Fruit fly (Drosophila melanogaster) whole organism, embryonic: Measurements from ENCODE around the gene CG8960.
A peak's percentile ranks its signal among the peaks of the same experiment; 100 is the strongest.

ENCODE experiments used
- CG10147 ChIP-seq: fragments of 200-800 bp; sonication (Bioruptor generic); optimal IDR thresholded peaks from 2 replicates; lab custom pipeline; 2019; ENCODE audit warnings: missing biosample characterization, mild to moderate bottlenecking, missing genetic modification characterization, moderate library complexity
- CG12299 ChIP-seq: fragments of 200-800 bp; sonication (Bioruptor generic); optimal IDR thresholded peaks from 2 replicates; lab custom pipeline; 2018; ENCODE audit warnings: missing biosample characterization, mild to moderate bottlenecking, missing genetic modification characterization
- CG14441 ChIP-seq: fragments of 200-800 bp; sonication (Bioruptor generic); IDR thresholded peaks from 2 replicates; pipeline ENCODE4 v1.3.6; 2022; ENCODE audit warnings: missing biosample characterization, missing genetic modification characterization
- CG15011 ChIP-seq: fragments of 200-800 bp; sonication (Bioruptor generic); optimal IDR thresholded peaks from 3 replicates; lab custom pipeline; 2018; ENCODE audit warnings: missing biosample characterization, mild to moderate bottlenecking, missing genetic modification characterization
- CG17328 ChIP-seq: fragments of 200-800 bp; sonication (Bioruptor generic); IDR thresholded peaks from 2 replicates; pipeline ENCODE4 v1.3.6; 2022; ENCODE audit warnings: missing biosample characterization, missing genetic modification characterization
- CG18476 ChIP-seq: fragments of 200-800 bp; sonication (Bioruptor generic); optimal IDR thresholded peaks from 2 replicates; lab custom pipeline; 2016; ENCODE audit warnings: missing biosample characterization, mild to moderate bottlenecking, missing genetic modification characterization
- CG30403 ChIP-seq: fragments of 200-800 bp; sonication (Bioruptor generic); optimal IDR thresholded peaks from 3 replicates; lab custom pipeline; 2016; ENCODE audit warnings: missing biosample characterization, missing genetic modification characterization
- CG31388 ChIP-seq: fragments of 200-800 bp; sonication (Bioruptor generic); optimal IDR thresholded peaks from 2 replicates; lab custom pipeline; 2016; ENCODE audit warnings: missing biosample characterization, missing genetic modification characterization
- CG33557 ChIP-seq: fragments of 200-800 bp; sonication (Bioruptor generic); optimal IDR thresholded peaks from 2 replicates; lab custom pipeline; 2019; ENCODE audit warnings: missing biosample characterization, mild to moderate bottlenecking, missing genetic modification characterization, moderate library complexity
- CG3726 ChIP-seq: fragments of 200-800 bp; sonication (Bioruptor generic); IDR thresholded peaks from 3 replicates; pipeline ENCODE4, ENCODE4 v1.3.6; 2022; ENCODE audit warnings: missing biosample characterization, missing genetic modification characterization
- CG5180 ChIP-seq: fragments of 200-800 bp; sonication (Bioruptor generic); optimal IDR thresholded peaks from 3 replicates; lab custom pipeline; 2017; ENCODE audit warnings: missing biosample characterization, missing genetic modification characterization, mild to moderate bottlenecking, moderate library complexity, missing genetic modification reagents
- CG6791 ChIP-seq: fragments of 200-800 bp; sonication (Bioruptor generic); IDR thresholded peaks from 3 replicates; pipeline ENCODE4 v1.3.6; 2022; ENCODE audit warnings: missing biosample characterization, missing genetic modification characterization; ENCODE audit not compliant: partially characterized antibody
- CG7271 ChIP-seq: fragments of 200-800 bp; sonication (Bioruptor generic); optimal IDR thresholded peaks from 2 replicates; lab custom pipeline; 2018; ENCODE audit warnings: missing biosample characterization, mild to moderate bottlenecking, missing genetic modification characterization, moderate library complexity
- CG7745 ChIP-seq: fragments of 200-800 bp; sonication (Bioruptor generic); optimal IDR thresholded peaks from 2 replicates; lab custom pipeline; 2018; ENCODE audit warnings: missing biosample characterization, mild to moderate bottlenecking, missing genetic modification characterization, moderate library complexity
- CG7786 ChIP-seq: fragments of 200-800 bp; sonication (Bioruptor generic); optimal IDR thresholded peaks from 2 replicates; lab custom pipeline; 2016; ENCODE audit warnings: missing biosample characterization, missing genetic modification characterization
- CG7839 ChIP-seq: fragments of 200-800 bp; sonication (Bioruptor generic); optimal IDR thresholded peaks from 3 replicates; lab custom pipeline; 2018; ENCODE audit warnings: missing biosample characterization, mild to moderate bottlenecking, missing genetic modification characterization, moderate library complexity
- CG9215 ChIP-seq: fragments of 200-800 bp; sonication (Bioruptor generic); IDR thresholded peaks from 2 replicates; pipeline ENCODE4 v1.3.6; 2022; ENCODE audit warnings: missing biosample characterization, missing genetic modification characterization
- CG9437 ChIP-seq: fragments of 200-800 bp; sonication (Bioruptor generic); optimal IDR thresholded peaks from 2 replicates; lab custom pipeline; 2018; ENCODE audit warnings: missing biosample characterization, mild to moderate bottlenecking, missing genetic modification characterization
- CrebB ChIP-seq: fragments of 200-800 bp; sonication (Bioruptor generic); optimal IDR thresholded peaks from 3 replicates; lab custom pipeline; 2018; ENCODE audit warnings: missing biosample characterization, mild to moderate bottlenecking, missing genetic modification characterization
- Ets65A ChIP-seq: fragments of 200-800 bp; sonication (Bioruptor generic); peaks from one replicate; lab custom pipeline; 2016; ENCODE audit warnings: missing biosample characterization, missing genetic modification characterization
- Hmx ChIP-seq: fragments of 200-800 bp; sonication (Bioruptor generic); optimal IDR thresholded peaks from 2 replicates; lab custom pipeline; 2016; ENCODE audit warnings: missing biosample characterization, missing genetic modification characterization
- Mes4 ChIP-seq: fragments of 200-800 bp; sonication (Bioruptor generic); optimal IDR thresholded peaks from 2 replicates; lab custom pipeline; 2016; ENCODE audit warnings: missing biosample characterization, missing genetic modification characterization
- NfI ChIP-seq: fragments of 200-800 bp; sonication (Bioruptor generic); optimal IDR thresholded peaks from 3 replicates; lab custom pipeline; 2018; ENCODE audit warnings: missing biosample characterization, mild to moderate bottlenecking, missing genetic modification characterization, moderate library complexity
- Oli ChIP-seq: fragments of 200-800 bp; sonication (Bioruptor generic); optimal IDR thresholded peaks from 2 replicates; lab custom pipeline; 2018; ENCODE audit warnings: missing biosample characterization, mild to moderate bottlenecking, missing genetic modification characterization, moderate library complexity
- Poxn ChIP-seq: fragments of 200-800 bp; sonication (Bioruptor generic); IDR thresholded peaks from 2 replicates; pipeline ENCODE4 v1.3.6; 2022; ENCODE audit warnings: missing biosample characterization, missing genetic modification characterization
- Sin3A ChIP-seq: fragments of >200 bp; optimal IDR thresholded peaks from 2 replicates; lab custom pipeline; 2018
- Sox102F ChIP-seq: fragments of 200-800 bp; sonication (Bioruptor generic); optimal IDR thresholded peaks from 2 replicates; lab custom pipeline; 2018; ENCODE audit warnings: missing biosample characterization, mild to moderate bottlenecking, missing genetic modification characterization, moderate library complexity
- Spps ChIP-seq: fragments of 200-800 bp; sonication (Bioruptor generic); optimal IDR thresholded peaks from 2 replicates; lab custom pipeline; 2018; ENCODE audit warnings: missing biosample characterization, mild to moderate bottlenecking, missing genetic modification characterization
- Xrp1 ChIP-seq: fragments of 200-800 bp; sonication (Bioruptor generic); IDR thresholded peaks from 2 replicates; pipeline ENCODE4 v1.3.6; 2022; ENCODE audit warnings: missing biosample characterization, missing genetic modification characterization
- YL-1 ChIP-seq: fragments of 200-800 bp; sonication (Bioruptor generic); optimal IDR thresholded peaks from 3 replicates; lab custom pipeline; 2017; ENCODE audit warnings: missing biosample characterization, mild to moderate bottlenecking, missing genetic modification characterization
- ara ChIP-seq: fragments of 200-800 bp; sonication (Bioruptor generic); IDR thresholded peaks from 2 replicates; pipeline ENCODE4 v1.3.6; 2022; ENCODE audit warnings: missing biosample characterization, missing genetic modification characterization
- bbx ChIP-seq: fragments of 200-800 bp; sonication (Bioruptor generic); IDR thresholded peaks from 2 replicates; pipeline ENCODE4 v1.3.6; 2022; ENCODE audit warnings: missing biosample characterization, missing genetic modification characterization; ENCODE audit not compliant: partially characterized antibody
- chn ChIP-seq: fragments of 200-800 bp; sonication (Bioruptor generic); optimal IDR thresholded peaks from 2 replicates; lab custom pipeline; 2016; ENCODE audit warnings: missing biosample characterization, missing genetic modification characterization
- dpn ChIP-seq, 2 experiments: fragments of 200-800 bp; sonication (Bioruptor generic); optimal IDR thresholded peaks; 3 replicates each; lab custom pipeline; 2016; ENCODE audit warnings: missing biosample characterization in 2 of 2, missing genetic modification characterization in 2 of 2
- ewg ChIP-seq: fragments of 200-800 bp; sonication (Bioruptor generic); optimal IDR thresholded peaks from 3 replicates; lab custom pipeline; 2017; ENCODE audit warnings: mild to moderate bottlenecking, missing biosample characterization, missing genetic modification reagents, missing genetic modification characterization
- exex ChIP-seq: fragments of 200-800 bp; sonication (Bioruptor generic); optimal IDR thresholded peaks from 4 replicates; lab custom pipeline; 2018; ENCODE audit warnings: missing biosample characterization, mild to moderate bottlenecking, missing genetic modification characterization, moderate library complexity
- gem ChIP-seq: fragments of 200-800 bp; sonication (Bioruptor generic); optimal IDR thresholded peaks from 2 replicates; lab custom pipeline; 2019; ENCODE audit warnings: missing biosample characterization, mild to moderate bottlenecking, missing genetic modification characterization, moderate library complexity
- mirr ChIP-seq: fragments of 200-800 bp; sonication (Bioruptor generic); optimal IDR thresholded peaks from 3 replicates; lab custom pipeline; 2018; ENCODE audit warnings: missing biosample characterization, mild to moderate bottlenecking, missing genetic modification characterization
- nau ChIP-seq: fragments of 200-800 bp; sonication (Bioruptor generic); optimal IDR thresholded peaks from 3 replicates; lab custom pipeline; 2017; ENCODE audit warnings: missing biosample characterization, mild to moderate bottlenecking, missing genetic modification characterization, missing genetic modification reagents
- nom ChIP-seq: fragments of 200-800 bp; sonication (Bioruptor generic); optimal IDR thresholded peaks from 2 replicates; lab custom pipeline; 2017; ENCODE audit warnings: missing biosample characterization, missing genetic modification characterization, mild to moderate bottlenecking, moderate library complexity, missing genetic modification reagents
- pan ChIP-seq, 4 experiments: fragments of >200 bp in 3 of 4; fragments of 200-800 bp in 1 of 4; sonication (Bioruptor generic) in 1 of 4; optimal IDR thresholded peaks in 3 of 4; IDR thresholded peaks in 1 of 4; 2 replicates each; pipeline versions ENCODE4 v1.3.6 to Lab custom; 2017 to 2022; ENCODE audit warnings: missing biosample characterization in 2 of 4, missing genetic modification characterization in 2 of 4, mixed read lengths in 1 of 4
- row ChIP-seq: fragments of 200-800 bp; sonication (Bioruptor generic); IDR thresholded peaks from 3 replicates; pipeline ENCODE4 v1.3.6; 2022; ENCODE audit warnings: missing biosample characterization, missing genetic modification characterization
- sd ChIP-seq: fragments of 200-800 bp; sonication (Bioruptor generic); optimal IDR thresholded peaks from 3 replicates; lab custom pipeline; 2018; ENCODE audit warnings: missing biosample characterization, mild to moderate bottlenecking, missing genetic modification characterization, moderate library complexity
- sens-2 ChIP-seq: fragments of 200-800 bp; sonication (Bioruptor generic); IDR thresholded peaks from 2 replicates; pipeline ENCODE4 v1.3.6; 2022; ENCODE audit warnings: missing biosample characterization, missing genetic modification characterization
- sim ChIP-seq: fragments of 200-800 bp; sonication (Bioruptor generic); IDR thresholded peaks from 2 replicates; pipeline ENCODE4 v1.3.6; 2022; ENCODE audit warnings: missing biosample characterization, missing genetic modification characterization
- sna ChIP-seq: fragments of 200-800 bp; sonication (Bioruptor generic); IDR thresholded peaks from 2 replicates; pipeline ENCODE4 v1.3.6; 2022; ENCODE audit warnings: missing biosample characterization, missing genetic modification characterization; ENCODE audit not compliant: partially characterized antibody
- so ChIP-seq: fragments of 200-800 bp; sonication (Bioruptor generic); IDR thresholded peaks from 3 replicates; pipeline ENCODE4 v1.3.6; 2022; ENCODE audit warnings: missing biosample characterization, missing genetic modification characterization
- unpg ChIP-seq: fragments of 200-800 bp; sonication (Bioruptor generic); optimal IDR thresholded peaks from 3 replicates; lab custom pipeline; 2018; ENCODE audit warnings: missing biosample characterization, mild to moderate bottlenecking, missing genetic modification characterization, moderate library complexity
- z ChIP-seq: fragments of 200-800 bp; sonication (Bioruptor generic); IDR thresholded peaks from 3 replicates; pipeline ENCODE4 v1.3.6; 2022; ENCODE audit warnings: missing biosample characterization, missing genetic modification characterization

The CG8960 gene

dm6 chr3L:2237543-2238233 is 40.9 kb downstream of the CG8960 start, which contains the start of gene ACXD (continued):
- TF ChIP-seq bbx (GFP tag; lab: Robert Waterston, UW) = no peak
- TF ChIP-seq Mes4 = no peak
- peak; percentile 14 for TF ChIP-seq sd
- TF ChIP-seq gem (tag; lab: Kevin White, UChicago) = no peak
- no peak for TF ChIP-seq sim (GFP tag; lab: Robert Waterston, UW)
- TF ChIP-seq exex = peak; percentile 95
- TF ChIP-seq CG9437 (GFP tag; lab: Kevin White, UChicago) = no peak
- TF ChIP-seq nom (GFP tag; lab: Kevin White, UChicago) = no peak
- TF ChIP-seq NfI = no peak
- no peak for TF ChIP-seq CG33557 (GFP tag; lab: Kevin White, UChicago)
- no peak for TF ChIP-seq Sin3A (lab: Kevin White, UChicago)
- no peak for TF ChIP-seq CG3726 (GFP tag; lab: Robert Waterston, UW)
- no peak for TF ChIP-seq CrebB
- no peak for TF ChIP-seq sna
- no peak for TF ChIP-seq nau (GFP tag; lab: Kevin White, UChicago)
- no peak for TF ChIP-seq Poxn (GFP tag; lab: Robert Waterston, UW)
- TF ChIP-seq CG15011 = no peak
- TF ChIP-seq CG30403 (GFP tag; lab: Kevin White, UChicago) = no peak
- no peak for TF ChIP-seq CG12299
- no peak for TF ChIP-seq Spps (tag; lab: Kevin White, UChicago)
- TF ChIP-seq ara (GFP tag; lab: Robert Waterston, UW) = no peak
- TF ChIP-seq mirr (GFP tag; lab: Kevin White, UChicago) = peak; percentile 4
- TF ChIP-seq Ets65A (GFP tag; lab: Kevin White, UChicago) = peak; percentile 28
- TF ChIP-seq z (GFP tag; lab: Robert Waterston, UW) = 0 out of 3 replicates have a peak, but pooled peaks have one; percentile 12
- TF ChIP-seq row = 0 out of 3 replicates have a peak, but pooled peaks have one; percentile 1
- no peak for TF ChIP-seq chn (GFP tag; lab: Kevin White, UChicago)
- TF ChIP-seq dpn (GFP tag; optimal IDR thresholded peaks at IDR 0.05; lab: Kevin White, UChicago) = no peak
- TF ChIP-seq CG7271 = no peak
- peak; percentile 71 for TF ChIP-seq CG5180
- TF ChIP-seq ewg (GFP tag; lab: Kevin White, UChicago) = no peak
- no peak for TF ChIP-seq Oli (tag; lab: Kevin White, UChicago)
- no peak for TF ChIP-seq pan (optimal IDR thresholded peaks at IDR 0.05; lab: Kevin White, UChicago)
- TF ChIP-seq pan (GFP tag; optimal IDR thresholded peaks at IDR 0.05 in 1 of 2, IDR thresholded peaks at IDR 0.05 in 1 of 2) = peak in 1 of 2 experiments; percentile 32
- TF ChIP-seq CG18476 (GFP tag; lab: Kevin White, UChicago) = no peak
- no peak for TF ChIP-seq unpg (GFP tag; lab: Kevin White, UChicago)
- TF ChIP-seq CG9215 (GFP tag; lab: Robert Waterston, UW) = no peak
- no peak for TF ChIP-seq CG14441
- no peak for TF ChIP-seq CG10147 (GFP tag; lab: Kevin White, UChicago)
- no peak for TF ChIP-seq CG17328 (GFP tag; lab: Robert Waterston, UW)
- no peak for TF ChIP-seq so (GFP tag; lab: Robert Waterston, UW)
- no peak for TF ChIP-seq Sox102F (GFP tag; lab: Kevin White, UChicago)
- no peak for TF ChIP-seq CG7839 (tag; lab: Kevin White, UChicago)
- TF ChIP-seq CG7745 (tag; lab: Kevin White, UChicago) = peak; percentile 88
- no peak for TF ChIP-seq CG6791
- TF ChIP-seq Xrp1 = no peak
- TF ChIP-seq Hmx = no peak
- TF ChIP-seq sens-2 (GFP tag; lab: Robert Waterston, UW) = no peak
- TF ChIP-seq YL-1 (GFP tag; lab: Kevin White, UChicago) = no peak
- no peak for TF ChIP-seq CG31388 (GFP tag; lab: Kevin White, UChicago)
- TF ChIP-seq CG7786 (GFP tag; lab: Kevin White, UChicago) = no peak
